Worm (Caenorhabditis elegans) whole organism, young adult: Measurements from ENCODE around the gene Y116A8C.25.
"Not testable (repeated sequence)": the region's sequence is repeated elsewhere in the genome, so short reads cannot be mapped to it uniquely, and the experiment has no call there.

Source experiments
- C06A6.2 ChIP-seq: fragments of 200-800 bp; sonication (Bioruptor generic); conservative IDR thresholded peaks from 2 replicates; pipeline ENCODE4 v1.3.6; 2022; ENCODE audit warnings: missing genetic modification characterization, missing compliant biosample characterization
- madf-6 ChIP-seq: fragments of 200-800 bp; sonication (Bioruptor generic); IDR thresholded peaks from 2 replicates; pipeline ENCODE4 v1.3.6; 2022; ENCODE audit warnings: missing genetic modification reagents, missing genetic modification characterization, missing compliant biosample characterization
- nfya-1 ChIP-seq: sonication (generic microtip); optimal IDR thresholded peaks from 2 replicates; lab custom pipeline; 2017; ENCODE audit warnings: antibody characterized with exemption, missing compliant biosample characterization, missing genetic modification characterization, borderline replicate concordance; ENCODE audit not compliant: insufficient read depth

ce11 chrIV:17064937-17065336, 13.6 kb downstream of the Y116A8C.25 start, which contains the start of gene Y116A8C.465:
- TF ChIP-seq nfya-1 (tag; lab: Kevin White, UChicago); madf-6 (GFP tag; lab: Robert Waterston, UW); C06A6.2 (GFP tag; lab: Robert Waterston, UW): not testable (repeated sequence)
